Fruit fly (Drosophila melanogaster) whole organism: ENCODE data around the gene CG14237.

Source experiments
- CG8478 ChIP-seq: fragments of >200 bp; optimal IDR thresholded peaks from 2 replicates; lab custom pipeline; 2018; ENCODE audit warnings: inconsistent platforms
- Dll ChIP-seq: fragments of >200 bp; optimal IDR thresholded peaks from 2 replicates; lab custom pipeline; 2017
- EcR ChIP-seq, 2 experiments: fragments of >200 bp; optimal IDR thresholded peaks; 2 replicates each; lab custom pipeline; 2017; ENCODE audit warnings: missing biosample characterization in 2 of 2, missing genetic modification characterization in 2 of 2, missing genetic modification reagents in 2 of 2
- pan ChIP-seq: fragments of >200 bp; optimal IDR thresholded peaks from 2 replicates; lab custom pipeline; 2017
- psq ChIP-seq: fragments of >200 bp; optimal IDR thresholded peaks from 2 replicates; lab custom pipeline; 2017
- usp ChIP-seq: fragments of >200 bp; optimal IDR thresholded peaks from 2 replicates; lab custom pipeline; 2017; ENCODE audit warnings: missing biosample characterization, missing genetic modification characterization, mixed read lengths

The CG14237 gene

dm6 chr3R:26485240-26485865 lies 28.7 kb downstream of the CG14237 start:
- TF ChIP-seq psq (lab: Kevin White, UChicago) (no peak), pan (no peak), CG8478 (lab: Kevin White, UChicago) (no peak), EcR (GFP tag; optimal IDR thresholded peaks at IDR 0.05; lab: Kevin White, UChicago) (no peak)

DNA sequence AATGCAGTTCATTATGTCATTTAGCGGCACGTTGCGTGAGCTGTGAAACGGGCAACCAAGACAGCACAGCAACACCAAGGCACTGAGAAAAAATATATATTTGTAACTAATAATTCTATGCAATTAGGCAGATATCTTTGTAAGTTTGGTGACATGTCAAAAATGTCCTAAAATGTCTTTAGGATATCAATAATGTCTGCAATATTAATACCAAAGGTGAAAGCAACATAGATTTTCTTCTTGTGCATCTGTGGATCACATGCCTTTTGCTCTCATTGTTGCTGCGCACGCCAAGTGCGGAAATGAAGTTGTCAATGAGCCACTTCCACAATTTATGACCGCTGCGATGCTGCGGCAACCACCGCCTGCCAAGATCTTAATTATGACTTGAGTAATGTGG lies 32.8 kb downstream of the CG14237 start:
- no peak for TF ChIP-seq Dll (lab: Kevin White, UChicago)
- no peak for TF ChIP-seq EcR (GFP tag; optimal IDR thresholded peaks at IDR 0.05; lab: Kevin White, UChicago)
- TF ChIP-seq psq (lab: Kevin White, UChicago) = no peak
- no peak for TF ChIP-seq usp (GFP tag; lab: Kevin White, UChicago)
- TF ChIP-seq pan = no peak
- no peak for TF ChIP-seq CG8478 (lab: Kevin White, UChicago)

dm6 chr3R:26494247-26494646 lies 37.6 kb downstream of the CG14237 start:
- TF ChIP-seq psq (lab: Kevin White, UChicago) (no peak), Dll (lab: Kevin White, UChicago) (no peak), CG8478 (lab: Kevin White, UChicago) (no peak), pan (no peak), EcR (GFP tag; optimal IDR thresholded peaks at IDR 0.05; lab: Kevin White, UChicago) (no peak), usp (GFP tag; lab: Kevin White, UChicago) (no peak)

- TF ChIP-seq usp (GFP tag; lab: Kevin White, UChicago) (no peak), EcR (GFP tag; optimal IDR thresholded peaks at IDR 0.05; lab: Kevin White, UChicago) (no peak), pan (no peak), psq (lab: Kevin White, UChicago) (no peak), CG8478 (lab: Kevin White, UChicago) (no peak), Dll (lab: Kevin White, UChicago) (no peak)
Observed at dm6 chr3R:26496356-26496755, 39.7 kb downstream of the CG14237 start.

DNA sequence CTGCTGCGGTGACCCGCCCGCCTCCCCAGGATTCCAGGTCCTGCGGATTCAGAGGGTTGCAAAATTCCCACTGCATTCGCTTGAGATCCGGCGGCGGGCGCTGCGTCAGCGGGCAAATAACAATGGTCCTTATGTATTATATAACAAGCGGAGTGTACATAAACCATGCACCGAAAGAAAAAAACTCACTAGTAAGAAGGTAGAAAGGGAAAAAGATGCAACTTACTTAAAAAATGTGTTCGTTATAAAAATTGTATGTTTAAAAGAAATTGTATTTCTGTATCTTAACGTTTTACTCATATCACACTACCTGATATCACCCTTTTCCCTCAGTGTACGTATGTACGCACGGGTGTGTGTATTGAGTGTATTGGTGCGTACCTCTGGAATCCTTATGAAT lies 42.5 kb downstream of the CG14237 start:
- TF ChIP-seq pan = no peak
- no peak for TF ChIP-seq psq (lab: Kevin White, UChicago)
- TF ChIP-seq EcR (GFP tag; optimal IDR thresholded peaks at IDR 0.05; lab: Kevin White, UChicago) = no peak
- no peak for TF ChIP-seq Dll (lab: Kevin White, UChicago)
- TF ChIP-seq usp (GFP tag; lab: Kevin White, UChicago) = no peak
- TF ChIP-seq CG8478 (lab: Kevin White, UChicago) = no peak

DNA sequence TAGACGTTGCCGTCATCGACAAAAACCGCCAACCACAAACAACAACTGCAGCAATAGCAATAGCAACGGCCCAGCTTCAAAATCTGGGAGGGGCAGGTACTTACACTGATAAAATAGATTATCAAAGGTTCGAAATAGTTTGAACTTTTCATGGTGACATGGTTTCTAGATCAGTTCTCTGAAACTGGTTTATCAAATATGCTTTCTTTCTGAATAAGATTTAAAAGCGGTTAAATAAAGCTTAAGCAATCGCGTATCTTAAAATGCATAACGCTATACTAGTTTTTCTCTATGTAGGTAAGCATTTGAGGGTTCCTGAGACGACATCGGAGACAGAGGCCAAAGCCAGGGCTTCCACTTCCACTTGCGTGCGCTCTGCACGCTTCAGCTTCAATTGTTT lies 43.7 kb downstream of the CG14237 start:
- no peak for TF ChIP-seq EcR (GFP tag; optimal IDR thresholded peaks at IDR 0.05; lab: Kevin White, UChicago)
- no peak for TF ChIP-seq Dll (lab: Kevin White, UChicago)
- TF ChIP-seq pan = no peak
- TF ChIP-seq psq (lab: Kevin White, UChicago) = no peak
- TF ChIP-seq CG8478 (lab: Kevin White, UChicago) = no peak
- no peak for TF ChIP-seq usp (GFP tag; lab: Kevin White, UChicago)

DNA sequence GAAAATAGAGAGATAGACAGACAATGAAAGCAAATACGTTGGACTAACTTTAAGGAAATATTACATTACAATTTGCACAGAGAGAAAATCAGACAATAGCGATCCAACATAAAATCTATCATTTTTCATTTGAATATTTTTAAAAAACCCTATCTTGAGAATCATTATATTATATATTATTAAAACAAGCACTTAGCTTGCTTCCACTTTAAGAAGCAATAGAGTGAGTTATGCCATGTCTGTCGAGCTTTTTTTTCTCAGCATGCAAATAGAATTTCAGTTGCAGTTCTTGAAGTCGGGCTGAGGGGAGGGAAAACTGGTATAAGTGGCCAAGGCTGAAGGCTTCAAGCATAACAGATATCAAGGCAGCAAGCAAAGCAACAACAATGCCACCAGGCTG lies 45.4 kb downstream of the CG14237 start:
- TF ChIP-seq Dll (lab: Kevin White, UChicago) (no peak), EcR (GFP tag; optimal IDR thresholded peaks at IDR 0.05; lab: Kevin White, UChicago) (no peak), psq (lab: Kevin White, UChicago) (no peak), usp (GFP tag; lab: Kevin White, UChicago) (no peak), pan (no peak), CG8478 (lab: Kevin White, UChicago) (no peak)

dm6 chr3R:26502907-26503306 lies 46.2 kb downstream of the CG14237 start:
- TF ChIP-seq CG8478 (lab: Kevin White, UChicago) (no peak), pan (no peak), Dll (lab: Kevin White, UChicago) (no peak), EcR (GFP tag; optimal IDR thresholded peaks at IDR 0.05; lab: Kevin White, UChicago) (no peak), usp (GFP tag; lab: Kevin White, UChicago) (no peak), psq (lab: Kevin White, UChicago) (no peak)

DNA sequence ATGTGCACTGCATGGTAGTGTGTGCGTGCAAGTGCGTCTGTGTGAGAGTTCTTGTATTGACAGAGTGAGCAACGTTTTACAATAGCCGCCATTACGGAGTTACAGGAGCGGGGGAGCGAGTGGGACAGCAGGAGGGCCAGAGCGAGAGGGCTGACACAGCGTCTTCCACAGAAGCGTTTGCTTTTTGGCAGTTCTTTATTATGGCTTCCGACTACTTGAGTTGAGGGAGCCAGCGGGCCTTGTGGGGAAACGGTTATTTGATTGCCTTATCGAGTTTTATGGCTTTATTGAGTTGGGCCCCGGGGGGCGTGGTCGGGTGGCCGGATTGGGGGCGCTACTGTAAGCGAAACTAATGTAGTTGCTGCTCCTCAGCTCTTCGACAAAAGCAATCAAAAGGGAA lies 46.6 kb downstream of the CG14237 start:
- TF ChIP-seq CG8478 (lab: Kevin White, UChicago) = no peak
- TF ChIP-seq pan = no peak
- TF ChIP-seq usp (GFP tag; lab: Kevin White, UChicago) = no peak
- no peak for TF ChIP-seq Dll (lab: Kevin White, UChicago)
- TF ChIP-seq psq (lab: Kevin White, UChicago) = no peak
- no peak for TF ChIP-seq EcR (GFP tag; optimal IDR thresholded peaks at IDR 0.05; lab: Kevin White, UChicago)
